Worm (Caenorhabditis elegans) whole organism, L4/young adult: ENCODE data around the gene srd-1.

ENCODE experiments used
- W03F9.2 ChIP-seq: fragments of 150-350 bp; optimal IDR thresholded peaks from 2 replicates; lab custom pipeline; 2014; ENCODE audit warnings: missing biosample characterization, missing genetic modification characterization
- dao-5 ChIP-seq: sonication (generic microtip); optimal IDR thresholded peaks from 2 replicates; lab custom pipeline; 2016; ENCODE audit warnings: missing genotype, missing genetic modification characterization, moderate library complexity, missing compliant biosample characterization
- him-1 ChIP-seq: sonication (generic microtip); optimal IDR thresholded peaks from 2 replicates; lab custom pipeline; 2016; ENCODE audit warnings: missing genotype, missing genetic modification reagents, missing genetic modification characterization, missing compliant biosample characterization

ce11 chrII:10182634-10183033 is at the start of gene srd-1:
- TF ChIP-seq him-1 (tag; lab: Kevin White, UChicago) (no peak), W03F9.2 (no peak), dao-5 (no peak)
